Fruit fly (Drosophila melanogaster): ENCODE data around the gene dpr8.
"Not testable (repeated sequence)": the region's sequence is repeated elsewhere in the genome, so short reads cannot be mapped to it uniquely, and the experiment has no call there.

dm6 chrX:14378506-14378905, 56.5 kb downstream of the dpr8 start, which contains the start of gene betaNACtes3:
- not testable (repeated sequence) for TF ChIP-seq achi, CG6808, fkh (GFP tag; optimal IDR thresholded peaks at IDR 0.05)

Data from whole organism, prepupa.